Worm (Caenorhabditis elegans): Measurements from ENCODE around the gene adr-2.

- TF ChIP-seq scrt-1 (GFP tag; IDR thresholded peaks at IDR 0.05): no peak
- no peak for TF ChIP-seq flt-1 (GFP tag; IDR thresholded peaks at IDR 0.05)
These were observed 45.8 kb upstream of the adr-2 start for ce11 chrIII:7278491-7278890.

Data from whole organism, early embryonic.